Worm (Caenorhabditis elegans) whole organism, L3 larva: Measurements from ENCODE around the gene W05H5.1.

ENCODE experiments used
- R02D3.7 ChIP-seq: fragments of 150-350 bp; optimal IDR thresholded peaks from 2 replicates; lab custom pipeline; 2014; ENCODE audit warnings: missing biosample characterization, missing genetic modification characterization
- ZK546.5 ChIP-seq: sonication (generic microtip); optimal IDR thresholded peaks from 2 replicates; lab custom pipeline; 2017; ENCODE audit warnings: missing biosample characterization, missing genetic modification characterization
- ceh-16 ChIP-seq: sonication (generic microtip); optimal IDR thresholded peaks from 2 replicates; lab custom pipeline; 2017; ENCODE audit warnings: missing biosample characterization, missing genetic modification characterization
- ceh-28 ChIP-seq: fragments of 150-350 bp; optimal IDR thresholded peaks from 2 replicates; lab custom pipeline; 2014; ENCODE audit warnings: missing biosample characterization, missing genetic modification reagents, missing genetic modification characterization
- ceh-82 ChIP-seq: fragments of 150-350 bp; optimal IDR thresholded peaks from 2 replicates; lab custom pipeline; 2014; ENCODE audit warnings: missing biosample characterization, missing genetic modification characterization
- egl-5 ChIP-seq: fragments of 150-350 bp; optimal IDR thresholded peaks from 2 replicates; lab custom pipeline; 2017; ENCODE audit warnings: missing biosample characterization, missing genetic modification reagents, missing genetic modification characterization, inconsistent platforms
- elt-1 ChIP-seq: fragments of 150-350 bp; optimal IDR thresholded peaks from 2 replicates; lab custom pipeline; 2014; ENCODE audit warnings: missing biosample characterization, missing genetic modification characterization
- elt-2 ChIP-seq: sonication (generic microtip); optimal IDR thresholded peaks from 2 replicates; lab custom pipeline; 2016; ENCODE audit warnings: missing genetic modification reagents, mild to moderate bottlenecking, missing genetic modification characterization, missing compliant biosample characterization
- elt-3 ChIP-seq, 3 experiments: fragments of 150-350 bp in 1 of 3; sonication (generic microtip) in 2 of 3; optimal IDR thresholded peaks; 2 replicates in 2 of 3; 4 replicates in 1 of 3; lab custom pipeline; 2014 to 2017; ENCODE audit warnings: missing biosample characterization in 3 of 3, missing genetic modification characterization in 3 of 3
- eor-1 ChIP-seq, 2 experiments: fragments of 150-350 bp; optimal IDR thresholded peaks; 2 replicates each; lab custom pipeline; 2014 to 2018; ENCODE audit warnings: missing biosample characterization in 2 of 2, missing genetic modification characterization in 2 of 2
- fkh-10 ChIP-seq: sonication (generic microtip); optimal IDR thresholded peaks from 2 replicates; lab custom pipeline; 2017; ENCODE audit warnings: missing biosample characterization, missing genetic modification reagents, missing genetic modification characterization
- fkh-2 ChIP-seq: fragments of 150-350 bp; optimal IDR thresholded peaks from 2 replicates; lab custom pipeline; 2014; ENCODE audit warnings: missing biosample characterization, missing genetic modification reagents, missing genetic modification characterization
- fos-1 ChIP-seq: fragments of 150-350 bp; optimal IDR thresholded peaks from 2 replicates; lab custom pipeline; 2014; ENCODE audit warnings: missing biosample characterization, missing genetic modification characterization
- hmg-11 ChIP-seq: sonication (generic microtip); optimal IDR thresholded peaks from 2 replicates; lab custom pipeline; 2016; ENCODE audit warnings: missing genetic modification characterization, missing compliant biosample characterization
- jun-1 ChIP-seq: fragments of 150-350 bp; optimal IDR thresholded peaks from 2 replicates; lab custom pipeline; 2014; ENCODE audit warnings: missing biosample characterization, missing genetic modification reagents, missing genetic modification characterization
- lin-39 ChIP-seq: fragments of 150-350 bp; optimal IDR thresholded peaks from 2 replicates; lab custom pipeline; 2018; ENCODE audit warnings: missing biosample characterization, missing genetic modification reagents, missing genetic modification characterization
- lsy-12 ChIP-seq: sonication (generic microtip); optimal IDR thresholded peaks from 2 replicates; lab custom pipeline; 2016; ENCODE audit warnings: mild to moderate bottlenecking, missing genetic modification characterization, missing compliant biosample characterization
- mml-1 ChIP-seq: fragments of 150-350 bp; sonication (generic microtip); optimal IDR thresholded peaks from 3 replicates; lab custom pipeline; 2014; ENCODE audit warnings: missing biosample characterization, missing genetic modification characterization
- nfya-1 ChIP-seq: sonication (generic microtip); optimal IDR thresholded peaks from 2 replicates; lab custom pipeline; 2017; ENCODE audit warnings: missing genetic modification characterization, mild to moderate bottlenecking, missing compliant biosample characterization, antibody characterized with exemption, moderate library complexity; ENCODE audit not compliant: insufficient read depth
- nhr-11 ChIP-seq: fragments of 150-350 bp; optimal IDR thresholded peaks from 2 replicates; lab custom pipeline; 2014; ENCODE audit warnings: missing biosample characterization, missing genetic modification characterization
- nhr-25 ChIP-seq: sonication (generic microtip); optimal IDR thresholded peaks from 2 replicates; lab custom pipeline; 2017; ENCODE audit warnings: missing biosample characterization, missing genetic modification characterization
- nhr-28 ChIP-seq: fragments of 150-350 bp; optimal IDR thresholded peaks from 2 replicates; lab custom pipeline; 2014; ENCODE audit warnings: missing biosample characterization, missing genetic modification characterization
- nhr-43 ChIP-seq: sonication (generic microtip); optimal IDR thresholded peaks from 2 replicates; lab custom pipeline; 2016; ENCODE audit warnings: mild to moderate bottlenecking, missing genetic modification characterization, missing compliant biosample characterization; ENCODE audit not compliant: poor library complexity, severe bottlenecking
- nhr-67 ChIP-seq: fragments of 150-350 bp; optimal IDR thresholded peaks from 2 replicates; lab custom pipeline; 2014; ENCODE audit warnings: missing biosample characterization, missing genetic modification characterization
- nhr-76 ChIP-seq: fragments of 150-350 bp; sonication (generic microtip); optimal IDR thresholded peaks from 5 replicates; lab custom pipeline; 2014; ENCODE audit warnings: missing biosample characterization, missing genetic modification characterization
- nhr-77 ChIP-seq: fragments of 150-350 bp; optimal IDR thresholded peaks from 2 replicates; lab custom pipeline; 2014; ENCODE audit warnings: missing biosample characterization, missing genetic modification characterization
- pha-4 ChIP-seq: fragments of 150-350 bp; optimal IDR thresholded peaks from 2 replicates; lab custom pipeline; 2014; ENCODE audit warnings: missing biosample characterization, missing genetic modification reagents, missing genetic modification characterization
- pqm-1 ChIP-seq: fragments of 150-350 bp; optimal IDR thresholded peaks from 2 replicates; lab custom pipeline; 2017; ENCODE audit warnings: missing biosample characterization, missing genetic modification characterization, inconsistent platforms
- sea-2 ChIP-seq: fragments of 150-350 bp; sonication (generic microtip); optimal IDR thresholded peaks from 4 replicates; lab custom pipeline; 2014; ENCODE audit warnings: missing biosample characterization, missing genetic modification reagents, missing genetic modification characterization
- skn-1 ChIP-seq: fragments of 150-350 bp; optimal IDR thresholded peaks from 2 replicates; lab custom pipeline; 2014; ENCODE audit warnings: missing biosample characterization, missing genetic modification characterization
- tbx-2 ChIP-seq: sonication (generic microtip); optimal IDR thresholded peaks from 2 replicates; lab custom pipeline; 2016; ENCODE audit warnings: mild to moderate bottlenecking, missing genetic modification characterization, missing compliant biosample characterization
- unc-39 ChIP-seq: sonication (generic microtip); optimal IDR thresholded peaks from 4 replicates; lab custom pipeline; 2017; ENCODE audit warnings: missing biosample characterization, missing genetic modification characterization
- unc-62 ChIP-seq: fragments of 150-350 bp; sonication (generic microtip); optimal IDR thresholded peaks from 4 replicates; lab custom pipeline; 2014; ENCODE audit warnings: missing biosample characterization, missing genetic modification reagents, missing genetic modification characterization
- zag-1 ChIP-seq: fragments of 150-350 bp; optimal IDR thresholded peaks from 2 replicates; lab custom pipeline; 2014; ENCODE audit warnings: missing biosample characterization, missing genetic modification characterization
- ztf-11 ChIP-seq: fragments of 150-350 bp; optimal IDR thresholded peaks from 2 replicates; lab custom pipeline; 2014; ENCODE audit warnings: missing biosample characterization, missing genetic modification characterization
- ztf-4 ChIP-seq: fragments of 150-350 bp; optimal IDR thresholded peaks from 2 replicates; lab custom pipeline; 2014; ENCODE audit warnings: missing biosample characterization, missing genetic modification characterization

The W05H5.1 gene

ce11 chrII:12417514-12417913, 27.1 kb downstream of the W05H5.1 start, which contains the start of gene sre-27:
Gene sre-27 (minus strand): TSS chrII:12417614.
- no peak for TF ChIP-seq nhr-67 (tag; lab: Kevin White, UChicago)
- no peak for TF ChIP-seq fos-1
- TF ChIP-seq nhr-77 (tag; lab: Kevin White, UChicago), result no peak
- no peak for TF ChIP-seq nhr-11 (tag; lab: Kevin White, UChicago)
- no peak for TF ChIP-seq nfya-1 (tag; lab: Kevin White, UChicago)
- no peak for TF ChIP-seq ceh-28 (tag; lab: Kevin White, UChicago)
- TF ChIP-seq unc-39 (tag; lab: Kevin White, UChicago), result no peak
- TF ChIP-seq nhr-28 (tag; lab: Kevin White, UChicago), result no peak
- no peak for TF ChIP-seq nhr-76
- TF ChIP-seq pha-4 (tag; lab: Kevin White, UChicago), result no peak
- TF ChIP-seq nhr-43 (tag; lab: Kevin White, UChicago), result no peak
- TF ChIP-seq sea-2 (GFP tag; lab: Kevin White, UChicago), result no peak
- no peak for TF ChIP-seq fkh-2
- TF ChIP-seq R02D3.7 (tag; lab: Kevin White, UChicago), result no peak
- TF ChIP-seq lsy-12, result no peak
- TF ChIP-seq lin-39, result no peak

DNA sequence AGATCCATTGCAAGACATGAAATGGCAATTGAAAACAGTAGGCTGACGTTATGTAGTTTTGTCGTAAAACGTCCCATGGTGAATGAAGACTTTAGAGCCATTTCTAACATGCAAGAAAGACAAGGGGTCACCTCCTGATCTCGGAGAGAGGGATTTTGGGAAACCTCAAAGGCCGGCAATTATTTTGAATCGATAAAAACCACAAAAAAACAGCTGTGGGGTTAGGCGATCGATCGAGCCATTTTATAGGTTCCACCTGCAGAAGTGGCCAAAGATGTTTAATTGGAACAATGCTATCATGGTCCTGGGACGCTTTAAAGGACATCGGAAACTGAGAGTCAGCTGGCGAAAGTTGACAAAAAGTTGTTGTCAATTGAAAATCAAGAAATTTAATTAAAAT, 29.8 kb downstream of the W05H5.1 start, which contains the start of gene Y57A10C.11:
Y57A10C.11 (minus strand) TSS at position 101 of the 400 bp plus-strand sequence.
- no peak for TF ChIP-seq nfya-1 (tag; lab: Kevin White, UChicago)
- no peak for TF ChIP-seq ceh-82 (tag; lab: Kevin White, UChicago)
- TF ChIP-seq hmg-11 (tag; lab: Kevin White, UChicago), result no peak
- no peak for TF ChIP-seq pqm-1
- no peak for TF ChIP-seq ceh-16 (tag; lab: Kevin White, UChicago)
- TF ChIP-seq lsy-12, result no peak
- no peak for TF ChIP-seq nhr-28 (tag; lab: Kevin White, UChicago)
- no peak for TF ChIP-seq nhr-25
- TF ChIP-seq nhr-67 (tag; lab: Kevin White, UChicago), result no peak
- no peak for TF ChIP-seq skn-1

- no peak for TF ChIP-seq unc-62 (GFP tag; lab: Kevin White, UChicago)
- no peak for TF ChIP-seq fkh-10
- no peak for TF ChIP-seq skn-1
- TF ChIP-seq pqm-1, result no peak
- TF ChIP-seq mml-1 (tag; lab: Kevin White, UChicago), result no peak
- no peak for TF ChIP-seq eor-1 (tag; optimal IDR thresholded peaks at IDR 0.05; lab: Kevin White, UChicago)
- no peak for TF ChIP-seq nhr-77 (tag; lab: Kevin White, UChicago)
- no peak for TF ChIP-seq ceh-82 (tag; lab: Kevin White, UChicago)
- no peak for TF ChIP-seq ztf-4 (tag; lab: Kevin White, UChicago)
- no peak for TF ChIP-seq ztf-11 (tag; lab: Kevin White, UChicago)
- TF ChIP-seq zag-1 (tag; lab: Kevin White, UChicago), result no peak
- TF ChIP-seq elt-2 (tag; lab: Kevin White, UChicago), result no peak
- TF ChIP-seq elt-1 (tag; lab: Kevin White, UChicago), result no peak
- no peak for TF ChIP-seq tbx-2 (tag; lab: Kevin White, UChicago)
- no peak for TF ChIP-seq elt-3 (tag; optimal IDR thresholded peaks at IDR 0.05; lab: Kevin White, UChicago)
Observed at ce11 chrII:12412417-12412816, 32.2 kb downstream of the W05H5.1 start, which contains the start of gene Y57A10C.1. Gene Y57A10C.1 (minus strand): TSS chrII:12412517.

ce11 chrII:12410107-12410506, 34.5 kb downstream of the W05H5.1 start, which contains the start of gene F57G9.3:
Gene F57G9.3 (minus strand): TSS chrII:12410207.
- TF ChIP-seq egl-5 (tag; lab: Kevin White, UChicago) (no peak), nfya-1 (tag; lab: Kevin White, UChicago) (no peak), elt-3 (tag; optimal IDR thresholded peaks at IDR 0.05; lab: Kevin White, UChicago) (no peak), lsy-12 (no peak), ceh-82 (tag; lab: Kevin White, UChicago) (no peak), unc-62 (GFP tag; lab: Kevin White, UChicago) (no peak), fkh-2 (no peak), nhr-76 (no peak), jun-1 (tag; lab: Kevin White, UChicago) (no peak), sea-2 (GFP tag; lab: Kevin White, UChicago) (no peak), pha-4 (tag; lab: Kevin White, UChicago) (no peak), fkh-10 (no peak), ZK546.5 (no peak), ceh-28 (tag; lab: Kevin White, UChicago) (no peak), nhr-25 (no peak), elt-1 (tag; lab: Kevin White, UChicago) (no peak), nhr-77 (tag; lab: Kevin White, UChicago) (no peak)
